Worm (Caenorhabditis elegans) whole organism, young adult: ENCODE measurements around the gene T24H10.4.

Experiments used
- F23B12.7 ChIP-seq: sonication (generic microtip); optimal IDR thresholded peaks from 2 replicates; lab custom pipeline; 2017; ENCODE audit warnings: missing genetic modification characterization, mild to moderate bottlenecking, missing compliant biosample characterization, antibody characterized with exemption, moderate library complexity; ENCODE audit not compliant: insufficient read depth
- F55B11.4 ChIP-seq: sonication (generic microtip); optimal IDR thresholded peaks from 2 replicates; lab custom pipeline; 2016; ENCODE audit warnings: missing compliant biosample characterization, missing genetic modification characterization, borderline replicate concordance; ENCODE audit not compliant: insufficient read depth
- Y67H2A.10 ChIP-seq: fragments of 200-800 bp; sonication (Bioruptor generic); conservative IDR thresholded peaks from 2 replicates; pipeline ENCODE4 v1.3.6; 2022; ENCODE audit warnings: missing genetic modification reagents, missing genetic modification characterization, missing compliant biosample characterization
- akir-1 ChIP-seq: fragments of 200-800 bp; sonication (Bioruptor generic); optimal IDR thresholded peaks from 2 replicates; lab custom pipeline; 2018; ENCODE audit warnings: mild to moderate bottlenecking, missing genetic modification characterization, moderate library complexity, missing compliant biosample characterization
- athp-1 ChIP-seq: sonication (generic microtip); optimal IDR thresholded peaks from 2 replicates; lab custom pipeline; 2017; ENCODE audit warnings: mild to moderate bottlenecking, missing genetic modification characterization, missing compliant biosample characterization
- ceh-100 ChIP-seq: fragments of 200-800 bp; sonication (Bioruptor generic); IDR thresholded peaks from 2 replicates; pipeline ENCODE4 v1.3.6; 2022; ENCODE audit warnings: missing genetic modification reagents, missing genetic modification characterization, missing compliant biosample characterization
- dox-1 ChIP-seq: fragments of 200-800 bp; sonication (Bioruptor generic); IDR thresholded peaks from 2 replicates; pipeline ENCODE4 v1.3.6; 2022; ENCODE audit warnings: missing genetic modification reagents, missing genetic modification characterization, missing compliant biosample characterization
- ekl-4 ChIP-seq: fragments of 200-800 bp; sonication (Bioruptor generic); IDR thresholded peaks from 2 replicates; pipeline ENCODE4 v1.3.6; 2022; ENCODE audit warnings: missing genetic modification reagents, missing genetic modification characterization, missing compliant biosample characterization
- hlh-26 ChIP-seq: fragments of 200-800 bp; sonication (Bioruptor generic); conservative IDR thresholded peaks from 2 replicates; pipeline ENCODE4 v1.3.6; 2022; ENCODE audit warnings: missing genetic modification reagents, missing genetic modification characterization, missing compliant biosample characterization
- lin-35 ChIP-seq, 3 experiments: fragments of 150-350 bp in 2 of 3; sonication (generic microtip) in 1 of 3; optimal IDR thresholded peaks; 2 replicates each; lab custom pipeline; 2014 to 2018; ENCODE audit warnings: missing biosample characterization in 3 of 3, missing genetic modification characterization in 3 of 3, missing genetic modification reagents in 3 of 3
- lir-1 ChIP-seq: fragments of 200-800 bp; sonication (Bioruptor generic); conservative IDR thresholded peaks from 2 replicates; pipeline ENCODE4 v1.3.6; 2022; ENCODE audit warnings: missing genetic modification reagents, missing genetic modification characterization, missing compliant biosample characterization
- mcd-1 ChIP-seq: fragments of 200-800 bp; sonication (Bioruptor generic); IDR thresholded peaks from 2 replicates; pipeline ENCODE4 v1.3.6; 2022; ENCODE audit warnings: missing genetic modification reagents, missing genetic modification characterization, missing compliant biosample characterization
- snpc-4 ChIP-seq, 5 experiments: fragments of 150-350 bp in 1 of 5; sonication (generic microtip) in 4 of 5; optimal IDR thresholded peaks; 2 replicates each; lab custom pipeline; 2014 to 2018; ENCODE audit warnings: missing genetic modification characterization in 5 of 5, missing biosample characterization in 3 of 5, antibody characterized with exemption in 2 of 5, mild to moderate bottlenecking in 2 of 5, missing compliant biosample characterization in 2 of 5, missing genotype in 2 of 5, moderate library complexity in 2 of 5, missing genetic modification reagents in 1 of 5
- unc-130 ChIP-seq: sonication (generic microtip); optimal IDR thresholded peaks from 2 replicates; lab custom pipeline; 2016; ENCODE audit warnings: missing genetic modification reagents, missing genetic modification characterization, missing compliant biosample characterization

- TF ChIP-seq lin-35 (GFP tag; optimal IDR thresholded peaks at IDR 0.05; lab: Kevin White, UChicago) (no peak), unc-130 (no peak), hlh-26 (GFP tag; lab: Robert Waterston, UW) (no peak), mcd-1 (no peak), ceh-100 (GFP tag; lab: Robert Waterston, UW) (no peak), F55B11.4 (tag; lab: Kevin White, UChicago) (no peak), athp-1 (tag; lab: Kevin White, UChicago) (no peak), dox-1 (GFP tag; lab: Robert Waterston, UW) (no peak), akir-1 (no peak), F23B12.7 (tag; lab: Kevin White, UChicago) (no peak), Y67H2A.10 (GFP tag; lab: Robert Waterston, UW) (no peak), snpc-4 (GFP tag; optimal IDR thresholded peaks at IDR 0.05; lab: Kevin White, UChicago) (no peak), snpc-4 (tag; optimal IDR thresholded peaks at IDR 0.05; lab: Kevin White, UChicago) (no peak), lir-1 (GFP tag; lab: Robert Waterston, UW) (no peak), ekl-4 (GFP tag; lab: Robert Waterston, UW) (no peak)
Measured at ce11 chrII:9107095-9107769, 2.1 kb upstream of the T24H10.4 start, which contains the start of gene dyrb-1.
